Worm (Caenorhabditis elegans) whole organism, L4/young adult: Measurements from ENCODE around the gene F57A8.1.

Source experiments
- W03F9.2 ChIP-seq: fragments of 150-350 bp; optimal IDR thresholded peaks from 2 replicates; lab custom pipeline; 2014; ENCODE audit warnings: missing biosample characterization, missing genetic modification characterization
- dao-5 ChIP-seq: sonication (generic microtip); optimal IDR thresholded peaks from 2 replicates; lab custom pipeline; 2016; ENCODE audit warnings: missing genotype, missing genetic modification characterization, moderate library complexity, missing compliant biosample characterization
- him-1 ChIP-seq: sonication (generic microtip); optimal IDR thresholded peaks from 2 replicates; lab custom pipeline; 2016; ENCODE audit warnings: missing genotype, missing genetic modification reagents, missing genetic modification characterization, missing compliant biosample characterization

ce11 chrV:10036275-10036674 is 865 bp upstream of the F57A8.1 start, which contains the start of gene T06E8.2:
- TF ChIP-seq him-1 (tag; lab: Kevin White, UChicago), result no peak
- TF ChIP-seq dao-5, result no peak
- TF ChIP-seq W03F9.2 (tag; lab: Kevin White, UChicago), result no peak
